Worm (Caenorhabditis elegans) whole organism, young adult: ENCODE measurements around the gene B0244.10.

Experiments used
- bed-2 ChIP-seq: fragments of 200-800 bp; sonication (Bioruptor generic); IDR thresholded peaks from 2 replicates; pipeline ENCODE4 v1.3.6; 2022; ENCODE audit warnings: missing genetic modification reagents, missing genetic modification characterization, missing compliant biosample characterization
- ceh-40 ChIP-seq: fragments of 200-800 bp; sonication (Bioruptor generic); IDR thresholded peaks from 2 replicates; pipeline ENCODE4 v1.3.6; 2022; ENCODE audit warnings: missing genetic modification characterization, missing compliant biosample characterization
- chd-7 ChIP-seq: sonication (generic microtip); optimal IDR thresholded peaks from 2 replicates; lab custom pipeline; 2016; ENCODE audit warnings: mild to moderate bottlenecking, missing genetic modification characterization, moderate library complexity, missing compliant biosample characterization
- efl-1 ChIP-seq: fragments of 150-350 bp; optimal IDR thresholded peaks from 2 replicates; lab custom pipeline; 2014; ENCODE audit warnings: missing biosample characterization, missing genetic modification reagents, missing genetic modification characterization
- gei-17 ChIP-seq: fragments of 200-800 bp; sonication (Bioruptor generic); optimal IDR thresholded peaks from 2 replicates; lab custom pipeline; 2018; ENCODE audit warnings: mild to moderate bottlenecking, missing genetic modification characterization, missing compliant biosample characterization
- sdz-38 ChIP-seq: sonication (generic microtip); optimal IDR thresholded peaks from 2 replicates; lab custom pipeline; 2016; ENCODE audit warnings: missing genotype, missing genetic modification characterization, missing compliant biosample characterization
- snpc-1.1 ChIP-seq: sonication (generic microtip); optimal IDR thresholded peaks from 2 replicates; lab custom pipeline; 2017; ENCODE audit warnings: missing genetic modification characterization, mild to moderate bottlenecking, missing compliant biosample characterization, antibody characterized with exemption, moderate library complexity, missing genotype, missing genetic modification reagents; ENCODE audit not compliant: insufficient read depth
- snpc-4 ChIP-seq, 5 experiments: fragments of 150-350 bp in 1 of 5; sonication (generic microtip) in 4 of 5; optimal IDR thresholded peaks; 2 replicates each; lab custom pipeline; 2014 to 2018; ENCODE audit warnings: missing genetic modification characterization in 5 of 5, missing biosample characterization in 3 of 5, antibody characterized with exemption in 2 of 5, mild to moderate bottlenecking in 2 of 5, missing compliant biosample characterization in 2 of 5, missing genotype in 2 of 5, moderate library complexity in 2 of 5, missing genetic modification reagents in 1 of 5
- zim-3 ChIP-seq: sonication (generic microtip); optimal IDR thresholded peaks from 2 replicates; lab custom pipeline; 2017; ENCODE audit warnings: mild to moderate bottlenecking, missing genetic modification characterization, moderate library complexity, missing compliant biosample characterization
- ztf-6 ChIP-seq: fragments of 200-800 bp; sonication (Bioruptor generic); IDR thresholded peaks from 2 replicates; pipeline ENCODE4 v1.3.6; 2022; ENCODE audit warnings: missing genetic modification reagents, missing genetic modification characterization, missing compliant biosample characterization

DNA sequence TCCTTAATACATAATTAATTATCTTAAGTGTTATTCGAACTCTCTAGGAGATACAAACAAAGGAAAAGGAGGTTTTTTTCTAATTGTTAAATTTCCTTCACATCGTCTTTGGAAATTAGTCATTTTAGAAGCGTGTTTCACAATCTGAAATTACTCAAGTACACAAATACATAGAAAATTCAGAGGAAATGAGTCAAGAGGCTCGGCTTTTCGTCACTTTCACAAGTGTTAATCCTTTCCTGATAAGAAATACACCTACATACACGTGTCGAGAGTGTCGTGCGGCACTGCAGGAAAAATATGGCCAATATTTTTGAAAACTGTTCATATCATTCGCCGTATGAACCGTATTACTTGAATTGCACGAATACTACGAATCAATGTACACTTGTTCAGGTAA lies 12.2 kb downstream of the B0244.10 start, which contains the start of gene B0244.4:
- TF ChIP-seq bed-2 (GFP tag; lab: Robert Waterston, UW) (no peak), snpc-4 (GFP tag; optimal IDR thresholded peaks at IDR 0.05; lab: Kevin White, UChicago) (no peak), snpc-4 (tag; optimal IDR thresholded peaks at IDR 0.05; lab: Kevin White, UChicago) (no peak), efl-1 (GFP tag; lab: Kevin White, UChicago) (no peak), chd-7 (tag; lab: Kevin White, UChicago) (no peak), zim-3 (no peak), ceh-40 (no peak), sdz-38 (no peak), snpc-1.1 (tag; lab: Kevin White, UChicago) (no peak), gei-17 (GFP tag; lab: Kevin White, UChicago) (no peak), ztf-6 (GFP tag; lab: Robert Waterston, UW) (no peak)
